Worm (Caenorhabditis elegans) whole organism, L1 larva: Measurements from ENCODE around the gene sdz-20.

Experiments used
- C04F5.9 ChIP-seq: sonication (generic microtip); optimal IDR thresholded peaks from 2 replicates; lab custom pipeline; 2016; ENCODE audit warnings: missing genetic modification characterization, missing compliant biosample characterization
- C16A3.4 ChIP-seq: fragments of 150-350 bp; optimal IDR thresholded peaks from 2 replicates; lab custom pipeline; 2014; ENCODE audit warnings: missing biosample characterization, missing genetic modification characterization
- C34B4.2 ChIP-seq: sonication (generic microtip); optimal IDR thresholded peaks from 2 replicates; lab custom pipeline; 2017; ENCODE audit warnings: mild to moderate bottlenecking, missing genetic modification characterization, missing compliant biosample characterization
- F16B12.6 ChIP-seq: fragments of 150-350 bp; optimal IDR thresholded peaks from 2 replicates; lab custom pipeline; 2014; ENCODE audit warnings: missing biosample characterization, missing genetic modification characterization
- alr-1 ChIP-seq: fragments of 200-800 bp; sonication (Bioruptor generic); optimal IDR thresholded peaks from 2 replicates; lab custom pipeline; 2018; ENCODE audit warnings: borderline replicate concordance, mild to moderate bottlenecking, missing genetic modification characterization, missing compliant biosample characterization
- ama-1 ChIP-seq: fragments of 150-350 bp; optimal IDR thresholded peaks from 2 replicates; lab custom pipeline; 2014
- ceh-8 ChIP-seq: fragments of 200-800 bp; sonication (Bioruptor generic); optimal IDR thresholded peaks from 2 replicates; lab custom pipeline; 2018; ENCODE audit warnings: mild to moderate bottlenecking, missing genetic modification characterization, moderate library complexity, missing compliant biosample characterization
- ceh-90 ChIP-seq: sonication (generic microtip); optimal IDR thresholded peaks from 2 replicates; lab custom pipeline; 2016; ENCODE audit warnings: missing genetic modification characterization, missing compliant biosample characterization
- ces-1 ChIP-seq: fragments of 150-350 bp; optimal IDR thresholded peaks from 2 replicates; lab custom pipeline; 2014; ENCODE audit warnings: missing biosample characterization, missing genetic modification reagents, missing genetic modification characterization
- dpl-1 ChIP-seq, 3 experiments: fragments of 150-350 bp in 2 of 3; sonication (generic microtip) in 1 of 3; optimal IDR thresholded peaks; 2 replicates each; lab custom pipeline; 2014 to 2017; ENCODE audit warnings: missing biosample characterization in 3 of 3, missing genetic modification characterization in 3 of 3, missing genetic modification reagents in 3 of 3
- dsc-1 ChIP-seq: sonication (generic microtip); optimal IDR thresholded peaks from 2 replicates; lab custom pipeline; 2016; ENCODE audit warnings: mild to moderate bottlenecking, missing genetic modification characterization, missing compliant biosample characterization
- efl-1 ChIP-seq, 4 experiments: fragments of 150-350 bp; optimal IDR thresholded peaks in 3 of 4; peaks in 1 of 4; 1 replicate in 1 of 4; 2 replicates in 3 of 4; lab custom pipeline; 2014; ENCODE audit warnings: missing biosample characterization in 2 of 4, missing genetic modification characterization in 2 of 4, missing genetic modification reagents in 2 of 4
- elt-2 ChIP-seq: sonication (generic microtip); optimal IDR thresholded peaks from 2 replicates; lab custom pipeline; 2016; ENCODE audit warnings: missing genetic modification characterization, mild to moderate bottlenecking, inconsistent platforms, missing compliant biosample characterization, missing genetic modification reagents
- elt-3 ChIP-seq, 6 experiments: fragments of 150-350 bp in 1 of 6; sonication (generic microtip); optimal IDR thresholded peaks; 2 replicates each; lab custom pipeline; 2017 to 2018; ENCODE audit warnings: missing biosample characterization in 6 of 6, missing genetic modification characterization in 6 of 6, inconsistent platforms in 1 of 6
- fkh-10 ChIP-seq: sonication (generic microtip); optimal IDR thresholded peaks from 2 replicates; lab custom pipeline; 2017; ENCODE audit warnings: missing biosample characterization, missing genetic modification reagents, missing genetic modification characterization
- fkh-4 ChIP-seq: sonication (generic microtip); optimal IDR thresholded peaks from 2 replicates; lab custom pipeline; 2016; ENCODE audit warnings: missing compliant biosample characterization, missing genetic modification characterization, borderline replicate concordance
- fkh-8 ChIP-seq: sonication (generic microtip); optimal IDR thresholded peaks from 2 replicates; lab custom pipeline; 2016; ENCODE audit warnings: mild to moderate bottlenecking, missing genetic modification characterization, missing compliant biosample characterization
- hlh-17 ChIP-seq: fragments of 200-800 bp; sonication (Bioruptor generic); optimal IDR thresholded peaks from 2 replicates; lab custom pipeline; 2018; ENCODE audit warnings: missing genetic modification characterization, mild to moderate bottlenecking, missing compliant biosample characterization, moderate library complexity, borderline replicate concordance
- irx-1 ChIP-seq: sonication (generic microtip); optimal IDR thresholded peaks from 2 replicates; lab custom pipeline; 2016; ENCODE audit warnings: missing genetic modification characterization, missing compliant biosample characterization
- lin-13 ChIP-seq: fragments of 150-350 bp; optimal IDR thresholded peaks from 2 replicates; lab custom pipeline; 2014; ENCODE audit warnings: missing biosample characterization, missing genetic modification reagents, missing genetic modification characterization
- lin-35 ChIP-seq, 2 experiments: fragments of 150-350 bp; optimal IDR thresholded peaks; 2 replicates each; lab custom pipeline; 2014; ENCODE audit warnings: missing biosample characterization in 2 of 2, missing genetic modification characterization in 2 of 2, missing genetic modification reagents in 2 of 2
- lir-3 ChIP-seq: sonication (generic microtip); optimal IDR thresholded peaks from 2 replicates; lab custom pipeline; 2016; ENCODE audit warnings: mild to moderate bottlenecking, missing genetic modification characterization, moderate library complexity, missing compliant biosample characterization; ENCODE audit not compliant: poor library complexity
- mef-2 ChIP-seq: fragments of 150-350 bp; optimal IDR thresholded peaks from 2 replicates; lab custom pipeline; 2014; ENCODE audit warnings: missing biosample characterization, missing genetic modification characterization
- mep-1 ChIP-seq: fragments of 150-350 bp; optimal IDR thresholded peaks from 2 replicates; lab custom pipeline; 2014; ENCODE audit warnings: missing biosample characterization, missing genetic modification characterization
- nhr-12 ChIP-seq: sonication (generic microtip); optimal IDR thresholded peaks from 2 replicates; lab custom pipeline; 2017; ENCODE audit warnings: missing biosample characterization, missing genetic modification characterization
- nhr-19 ChIP-seq: fragments of 200-800 bp; sonication (Bioruptor generic); conservative IDR thresholded peaks from 2 replicates; pipeline ENCODE4 v1.3.6; 2022; ENCODE audit warnings: missing genetic modification characterization, missing compliant biosample characterization
- nhr-237 ChIP-seq: fragments of 150-350 bp; optimal IDR thresholded peaks from 2 replicates; lab custom pipeline; 2014; ENCODE audit warnings: missing biosample characterization, missing genetic modification characterization
- nhr-85 ChIP-seq: sonication (generic microtip); peaks from one replicate; lab custom pipeline; 2016; ENCODE audit warnings: missing genetic modification characterization, inconsistent platforms, missing compliant biosample characterization
- rnt-1 ChIP-seq: sonication (generic microtip); optimal IDR thresholded peaks from 2 replicates; lab custom pipeline; 2016; ENCODE audit warnings: mild to moderate bottlenecking, missing genetic modification characterization, moderate library complexity, missing compliant biosample characterization
- skn-1 ChIP-seq: fragments of 150-350 bp; optimal IDR thresholded peaks from 2 replicates; lab custom pipeline; 2014; ENCODE audit warnings: missing biosample characterization, missing genetic modification characterization
- sup-37 ChIP-seq: fragments of 200-800 bp; sonication (Bioruptor generic); optimal IDR thresholded peaks from 2 replicates; lab custom pipeline; 2018; ENCODE audit warnings: mild to moderate bottlenecking, missing genetic modification characterization, missing compliant biosample characterization
- tlp-1 ChIP-seq: fragments of 150-350 bp; optimal IDR thresholded peaks from 2 replicates; lab custom pipeline; 2014; ENCODE audit warnings: missing biosample characterization, missing genetic modification characterization
- unc-130 ChIP-seq: fragments of 150-350 bp; optimal IDR thresholded peaks from 2 replicates; lab custom pipeline; 2017; ENCODE audit warnings: missing biosample characterization, missing genetic modification characterization, inconsistent platforms
- unc-62 ChIP-seq: fragments of 150-350 bp; optimal IDR thresholded peaks from 2 replicates; lab custom pipeline; 2014; ENCODE audit warnings: missing biosample characterization, missing genetic modification reagents, missing genetic modification characterization
- zag-1 ChIP-seq: fragments of 150-350 bp; optimal IDR thresholded peaks from 2 replicates; lab custom pipeline; 2014; ENCODE audit warnings: missing biosample characterization, missing genetic modification characterization
- zip-4 ChIP-seq: fragments of 200-800 bp; sonication (Bioruptor generic); optimal IDR thresholded peaks from 2 replicates; lab custom pipeline; 2018; ENCODE audit warnings: mild to moderate bottlenecking, missing genetic modification characterization, moderate library complexity, missing compliant biosample characterization

The sdz-20 gene

DNA sequence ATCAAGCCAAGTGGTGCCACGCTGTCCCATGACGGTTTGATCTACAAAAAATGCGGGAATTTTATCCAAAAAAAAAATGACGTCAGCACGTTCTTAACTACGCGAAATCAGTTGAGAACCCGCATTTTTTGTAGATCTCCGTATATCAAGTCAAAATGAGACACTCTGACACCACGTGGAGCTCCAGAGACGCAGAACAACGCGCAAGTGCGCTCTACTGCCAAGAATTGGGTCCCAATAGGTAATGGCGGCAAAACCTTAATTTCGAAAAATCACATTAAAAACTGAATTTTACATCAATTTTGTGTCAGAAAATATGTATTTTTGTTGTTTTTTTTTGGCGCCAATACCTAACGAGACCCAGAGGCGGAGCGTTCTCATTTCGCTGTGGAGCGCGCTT lies 16.9 kb upstream of the sdz-20 start:
- TF ChIP-seq efl-1 (optimal IDR thresholded peaks at IDR 0.05; lab: Kevin White, UChicago) (peak; percentile 61 to 88), efl-1 (GFP tag; optimal IDR thresholded peaks at IDR 0.05 in 1 of 2; lab: Kevin White, UChicago) (peak; percentile 34 to 66), lin-35 (GFP tag; optimal IDR thresholded peaks at IDR 0.05; lab: Kevin White, UChicago) (peak; percentile 17 to 48), dpl-1 (GFP tag; optimal IDR thresholded peaks at IDR 0.05; lab: Kevin White, UChicago) (peak in 2 of 3 experiments; percentile 8 to 57), alr-1 (tag; lab: Kevin White, UChicago) (no peak), C16A3.4 (tag; lab: Kevin White, UChicago) (no peak), elt-2 (tag; lab: Kevin White, UChicago) (no peak)

DNA sequence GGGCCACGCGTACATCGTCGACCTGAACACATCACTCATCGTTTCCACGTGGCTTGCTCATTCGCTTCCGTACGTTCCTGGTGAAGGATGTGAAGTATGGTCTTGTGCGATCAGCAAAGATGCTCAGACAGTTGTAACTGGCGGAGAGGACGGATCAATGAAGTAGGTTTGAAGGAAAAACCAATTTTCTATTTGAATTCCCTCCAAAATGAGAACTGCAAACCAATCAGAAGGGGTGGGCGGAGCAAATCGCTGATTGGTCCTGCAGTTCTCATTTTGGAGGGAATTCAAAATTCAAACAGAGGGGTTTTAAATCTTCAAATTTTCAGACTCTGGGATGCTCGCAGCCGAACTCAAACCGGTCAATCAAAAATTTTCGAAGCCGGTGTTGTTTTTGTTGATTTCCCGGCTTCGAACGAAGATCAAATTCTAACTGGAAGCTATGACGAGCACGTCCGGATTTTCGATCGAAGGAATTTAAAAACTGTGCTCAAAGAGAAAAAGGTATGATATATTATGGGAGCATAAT lies 16.4 kb upstream of the sdz-20 start:
- no peak for TF ChIP-seq elt-3 (tag; optimal IDR thresholded peaks at IDR 0.05; lab: Kevin White, UChicago)
- no peak for TF ChIP-seq efl-1 (optimal IDR thresholded peaks at IDR 0.05; lab: Kevin White, UChicago)
- peak; percentile 37 to 58 for TF ChIP-seq efl-1 (GFP tag; optimal IDR thresholded peaks at IDR 0.05 in 1 of 2; lab: Kevin White, UChicago)
- TF ChIP-seq unc-130 (tag; lab: Kevin White, UChicago) = no peak
- no peak for TF ChIP-seq nhr-12 (tag; lab: Kevin White, UChicago)
- TF ChIP-seq nhr-237 = no peak

DNA sequence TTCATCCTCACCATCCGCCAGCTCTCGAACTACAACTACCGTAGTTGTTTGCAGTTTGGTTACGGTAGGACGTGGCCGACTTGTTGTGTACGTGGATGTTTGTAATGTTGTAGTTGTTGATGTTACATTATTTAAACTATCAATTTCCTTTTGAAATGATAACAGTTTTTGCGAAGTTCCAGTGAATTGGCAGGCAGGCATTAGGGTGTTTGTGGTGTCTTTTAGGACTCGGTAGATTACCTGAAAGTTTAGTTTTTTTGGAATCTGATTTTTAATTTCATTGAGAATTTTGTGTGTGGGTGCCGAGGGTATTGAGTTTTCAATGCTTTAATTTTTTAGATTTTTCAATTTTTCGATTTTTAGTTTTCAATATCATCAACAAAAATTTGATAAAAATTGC lies 11.3 kb upstream of the sdz-20 start, which contains the start of gene F53A2.11:
Gene F53A2.11, minus strand, starts transcription at position 101 of the 400 bp plus-strand sequence.
- TF ChIP-seq fkh-10 (GFP tag; lab: Kevin White, UChicago) = no peak
- TF ChIP-seq fkh-4 (tag; lab: Kevin White, UChicago) = no peak
- TF ChIP-seq rnt-1 (tag; lab: Kevin White, UChicago) = no peak
- no peak for TF ChIP-seq skn-1 (tag; lab: Kevin White, UChicago)
- TF ChIP-seq fkh-8 (tag; lab: Kevin White, UChicago) = no peak
- TF ChIP-seq lir-3 = no peak
- TF ChIP-seq ces-1 (GFP tag; lab: Kevin White, UChicago) = no peak
- TF ChIP-seq hlh-17 (GFP tag; lab: Kevin White, UChicago) = no peak
- TF ChIP-seq tlp-1 (tag; lab: Kevin White, UChicago) = no peak
- TF ChIP-seq zag-1 (tag; lab: Kevin White, UChicago) = no peak
- TF ChIP-seq sup-37 (GFP tag; lab: Kevin White, UChicago) = no peak
- TF ChIP-seq ceh-90 (tag; lab: Kevin White, UChicago) = no peak
- no peak for TF ChIP-seq mef-2
- TF ChIP-seq irx-1 (tag; lab: Kevin White, UChicago) = no peak

DNA sequence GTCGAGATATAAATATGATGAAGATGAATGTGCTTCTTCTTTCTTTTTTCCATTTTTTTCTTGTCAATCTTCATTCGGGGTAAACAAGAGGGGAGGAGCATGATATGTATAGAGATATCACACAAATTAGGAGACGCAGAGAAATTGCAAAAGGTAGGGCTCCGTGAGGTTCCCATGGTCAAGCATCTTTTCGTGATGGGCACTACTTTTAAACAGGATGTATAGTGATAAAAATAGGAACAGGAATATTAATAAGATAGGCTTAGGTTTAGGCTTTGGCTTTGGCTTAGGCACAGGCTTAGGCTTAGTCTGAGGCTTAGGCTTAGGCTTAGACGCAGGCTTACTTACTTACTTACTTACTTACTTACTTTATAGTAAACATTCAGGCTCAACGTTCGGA lies 9.1 kb upstream of the sdz-20 start, which contains the start of gene F53A2.1:
Gene F53A2.1, minus strand, starts transcription at position 101 of the 400 bp plus-strand sequence.
- no peak for TF ChIP-seq unc-130 (tag; lab: Kevin White, UChicago)
- no peak for TF ChIP-seq lin-13 (GFP tag; lab: Kevin White, UChicago)
- no peak for TF ChIP-seq ama-1 (lab: Kevin White, UChicago)
- TF ChIP-seq unc-62 (GFP tag; lab: Kevin White, UChicago) = no peak
- TF ChIP-seq mep-1 (tag; lab: Kevin White, UChicago) = no peak
- no peak for TF ChIP-seq nhr-19 (GFP tag; lab: Robert Waterston, UW)
- no peak for TF ChIP-seq dsc-1 (tag; lab: Kevin White, UChicago)
- no peak for TF ChIP-seq C04F5.9 (tag; lab: Kevin White, UChicago)
- no peak for TF ChIP-seq sup-37 (GFP tag; lab: Kevin White, UChicago)

DNA sequence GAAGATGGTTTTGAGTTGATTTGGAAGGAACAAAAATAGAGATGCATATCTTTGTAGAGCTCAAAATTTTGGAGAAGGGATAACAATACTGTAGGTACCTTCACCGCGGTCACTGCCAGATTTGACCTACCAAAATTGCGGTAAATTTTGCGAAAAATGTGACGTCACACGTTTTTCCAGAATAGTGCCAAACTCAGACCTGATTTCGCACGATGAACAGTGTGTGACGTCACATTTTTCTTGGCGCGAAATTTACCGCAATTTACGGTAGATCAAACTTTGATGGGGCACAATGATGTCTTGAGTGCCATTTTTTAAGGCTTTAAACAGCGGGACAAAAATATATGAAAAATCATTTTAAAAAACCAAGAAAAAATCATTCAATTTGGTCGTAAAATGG lies 4.9 kb upstream of the sdz-20 start:
- no peak for TF ChIP-seq C34B4.2 (tag; lab: Kevin White, UChicago)
- no peak for TF ChIP-seq ceh-8 (GFP tag; lab: Kevin White, UChicago)
- no peak for TF ChIP-seq zip-4 (GFP tag; lab: Kevin White, UChicago)
- no peak for TF ChIP-seq efl-1 (optimal IDR thresholded peaks at IDR 0.05; lab: Kevin White, UChicago)
- peak in 1 of 2 experiments; percentile 64 for TF ChIP-seq efl-1 (GFP tag; optimal IDR thresholded peaks at IDR 0.05 in 1 of 2; lab: Kevin White, UChicago)
- no peak for TF ChIP-seq F16B12.6 (tag; lab: Kevin White, UChicago)
- TF ChIP-seq unc-130 (tag; lab: Kevin White, UChicago) = no peak
- TF ChIP-seq nhr-85 (tag; lab: Kevin White, UChicago) = peak; percentile 10
